Fruit fly (Drosophila melanogaster): ENCODE data around the gene dsx-c73A.

- TF ChIP-seq CG9948 (tag; optimal IDR thresholded peaks at IDR 0.05) (no peak), fd96Ca (GFP tag; IDR thresholded peaks at IDR 0.05) (no peak), EcR (GFP tag; optimal IDR thresholded peaks at IDR 0.05) (no peak), Ets98B (GFP tag; IDR thresholded peaks at IDR 0.05) (no peak)
Observed at dm6 chr3L:16402253-16402652, 49.5 kb downstream of the dsx-c73A start.
